Worm (Caenorhabditis elegans): ENCODE data around the gene Y105C5A.508.
"Not testable (repeated sequence)": the region's sequence is repeated elsewhere in the genome, so short reads cannot be mapped to it uniquely, and the experiment has no call there.

The Y105C5A.508 gene

ce11 chrIV:15617667-15618066 is 33.9 kb downstream of the Y105C5A.508 start:
- no peak for TF ChIP-seq klf-2 (GFP tag; conservative IDR thresholded peaks at IDR 0.05)
- no peak for TF ChIP-seq T22C8.4 (GFP tag; IDR thresholded peaks at IDR 0.05)
- no peak for TF ChIP-seq flt-1 (GFP tag; IDR thresholded peaks at IDR 0.05)
- TF ChIP-seq ztf-29 (GFP tag; IDR thresholded peaks at IDR 0.05): no peak
- no peak for TF ChIP-seq ztf-23 (GFP tag; IDR thresholded peaks at IDR 0.05)
- no peak for TF ChIP-seq med-1 (GFP tag; optimal IDR thresholded peaks at IDR 0.05; ENCODE audit: insufficient read depth)
- TF ChIP-seq cog-1 (tag; optimal IDR thresholded peaks at IDR 0.05): no peak
- no peak for TF ChIP-seq tab-1 (GFP tag; IDR thresholded peaks at IDR 0.05)
- no peak for TF ChIP-seq ref-1 (GFP tag; conservative IDR thresholded peaks at IDR 0.05)

- TF ChIP-seq flt-1 (GFP tag; IDR thresholded peaks at IDR 0.05) (no peak), ztf-29 (GFP tag; IDR thresholded peaks at IDR 0.05) (no peak), ztf-23 (GFP tag; IDR thresholded peaks at IDR 0.05) (no peak), med-1 (GFP tag; optimal IDR thresholded peaks at IDR 0.05; ENCODE audit: insufficient read depth) (no peak), cog-1 (tag; optimal IDR thresholded peaks at IDR 0.05) (no peak), ref-1 (GFP tag; conservative IDR thresholded peaks at IDR 0.05) (no peak), klf-2 (GFP tag; conservative IDR thresholded peaks at IDR 0.05) (no peak), T22C8.4 (GFP tag; IDR thresholded peaks at IDR 0.05) (no peak), tab-1 (GFP tag; IDR thresholded peaks at IDR 0.05) (no peak)
These were observed 47.5 kb downstream of the Y105C5A.508 start, which contains the start of gene Y105C5A.9 for ce11 chrIV:15631217-15631616. Gene Y105C5A.9 (plus strand): TSS chrIV:15631517.

ce11 chrIV:15634240-15634789 is 50.6 kb downstream of the Y105C5A.508 start, which contains the start of gene Y105C5A.1274:
Gene Y105C5A.1274 (plus strand): TSS chrIV:15634739.
- not testable (repeated sequence) for TF ChIP-seq tab-1, flt-1, ztf-29 (GFP tag; IDR thresholded peaks at IDR 0.05)

- TF ChIP-seq flt-1 (GFP tag; IDR thresholded peaks at IDR 0.05); cog-1 (tag; optimal IDR thresholded peaks at IDR 0.05); ztf-29 (GFP tag; IDR thresholded peaks at IDR 0.05): not testable (repeated sequence)
These were observed 51.7 kb downstream of the Y105C5A.508 start, which contains the start of gene Y105C5A.10 for ce11 chrIV:15635462-15635861. Gene Y105C5A.10 (plus strand): TSS chrIV:15635762.
